Worm (Caenorhabditis elegans): ENCODE measurements around the gene idpp-11.
A peak's percentile ranks its signal among the peaks of the same experiment; 100 is the strongest.

Gene idpp-11

ce11 chrX:7798248-7799020, 43.9 kb upstream of the idpp-11 start, which contains the start of gene adm-4 (continued):
- TF ChIP-seq unc-98 (GFP tag; IDR thresholded peaks at IDR 0.05) = peak; percentile 49; the same call in 1 of the 2 replicates
- TF ChIP-seq tbx-2 (tag; optimal IDR thresholded peaks at IDR 0.05) = peak; percentile 64
- no peak for TF ChIP-seq efl-3 (GFP tag; optimal IDR thresholded peaks at IDR 0.05)
- no peak for TF ChIP-seq pag-3 (tag; optimal IDR thresholded peaks at IDR 0.05; ENCODE audit: borderline replicate concordance, insufficient read depth)
- peak; percentile 64 for TF ChIP-seq xbp-1 (tag; optimal IDR thresholded peaks at IDR 0.05)
- TF ChIP-seq lin-35 (GFP tag; optimal IDR thresholded peaks at IDR 0.05) = peak in 1 of 2 experiments; percentile 1
- TF ChIP-seq zag-1 (tag; optimal IDR thresholded peaks at IDR 0.05) = no peak
- no peak for TF ChIP-seq skn-1 (tag; optimal IDR thresholded peaks at IDR 0.05)
- TF ChIP-seq nhr-20 (tag; optimal IDR thresholded peaks at IDR 0.05) = peak; percentile 62
- TF ChIP-seq C16A3.4 (tag; optimal IDR thresholded peaks at IDR 0.05) = peak; percentile 8
- peak; percentile 36 for TF ChIP-seq elt-2 (tag; optimal IDR thresholded peaks at IDR 0.05)
- TF ChIP-seq hpl-2 (GFP tag; optimal IDR thresholded peaks at IDR 0.05) = no peak
- no peak for TF ChIP-seq nhr-237 (tag; optimal IDR thresholded peaks at IDR 0.05)
- no peak for TF ChIP-seq nhr-77 (tag; optimal IDR thresholded peaks at IDR 0.05)
- TF ChIP-seq lin-14 (GFP tag; optimal IDR thresholded peaks at IDR 0.05) = peak; percentile 61
- peak; percentile 24 to 28 for TF ChIP-seq efl-1 (optimal IDR thresholded peaks at IDR 0.05)
- peak; percentile 43 to 67 for TF ChIP-seq efl-1 (GFP tag; optimal IDR thresholded peaks at IDR 0.05 in 1 of 2)

- TF ChIP-seq lsy-2 (tag; optimal IDR thresholded peaks at IDR 0.05) = no peak
- TF ChIP-seq mab-9 (GFP tag; IDR thresholded peaks at IDR 0.05) = no peak
- no peak for TF ChIP-seq zip-4 (GFP tag; optimal IDR thresholded peaks at IDR 0.05)
- no peak for TF ChIP-seq tbx-2 (tag; optimal IDR thresholded peaks at IDR 0.05)
- no peak for TF ChIP-seq fkh-4 (tag; optimal IDR thresholded peaks at IDR 0.05; ENCODE audit: borderline replicate concordance)
- TF ChIP-seq fkh-10 (GFP tag; optimal IDR thresholded peaks at IDR 0.05) = no peak
These were observed 42.7 kb upstream of the idpp-11 start, which contains the start of gene gpx-7 for ce11 chrX:7799680-7800079. gpx-7 (minus strand) TSS chrX:7799780.

ce11 chrX:7800370-7800769, 42.0 kb upstream of the idpp-11 start:
- no peak for TF ChIP-seq unc-62 (GFP tag; optimal IDR thresholded peaks at IDR 0.05)
- no peak for TF ChIP-seq swsn-7 (tag; optimal IDR thresholded peaks at IDR 0.05)
- no peak for TF ChIP-seq nhr-47 (tag; optimal IDR thresholded peaks at IDR 0.05)
- TF ChIP-seq zip-4 (GFP tag; optimal IDR thresholded peaks at IDR 0.05) = no peak
- no peak for TF ChIP-seq nhr-11 (tag; optimal IDR thresholded peaks at IDR 0.05)

ce11 chrX:7808388-7808787, 34.0 kb upstream of the idpp-11 start:
- TF ChIP-seq mab-9 (GFP tag; IDR thresholded peaks at IDR 0.05) (no peak), mdl-1 (tag; optimal IDR thresholded peaks at IDR 0.05) (no peak), egl-13 (tag; optimal IDR thresholded peaks at IDR 0.05) (no peak), unc-130 (tag; optimal IDR thresholded peaks at IDR 0.05) (no peak), tbx-2 (tag; optimal IDR thresholded peaks at IDR 0.05) (no peak), nhr-71 (tag; optimal IDR thresholded peaks at IDR 0.05) (no peak), blmp-1 (tag; optimal IDR thresholded peaks at IDR 0.05) (peak; percentile 2)

ce11 chrX:7809352-7810196, 32.8 kb upstream of the idpp-11 start:
- TF ChIP-seq lin-13 (GFP tag; optimal IDR thresholded peaks at IDR 0.05) = no peak
- peak; percentile 55 for TF ChIP-seq nhr-20 (tag; optimal IDR thresholded peaks at IDR 0.05)
- TF ChIP-seq skn-1 (tag; optimal IDR thresholded peaks at IDR 0.05) = peak; percentile 2
- TF ChIP-seq irx-1 (tag; optimal IDR thresholded peaks at IDR 0.05) = peak; percentile 43
- TF ChIP-seq pqm-1 (tag; optimal IDR thresholded peaks at IDR 0.05) = no peak
- TF ChIP-seq fkh-8 (tag; optimal IDR thresholded peaks at IDR 0.05) = peak; percentile 42
- TF ChIP-seq sup-37 (GFP tag; optimal IDR thresholded peaks at IDR 0.05) = no peak
- TF ChIP-seq nhr-77 (tag; optimal IDR thresholded peaks at IDR 0.05) = no peak
- TF ChIP-seq F16B12.6 (tag; optimal IDR thresholded peaks at IDR 0.05) = peak; percentile 86
- peak; percentile 10 for TF ChIP-seq unc-130 (tag; optimal IDR thresholded peaks at IDR 0.05)
- TF ChIP-seq swsn-7 (tag; optimal IDR thresholded peaks at IDR 0.05) = peak; percentile 71
- peak; percentile 66 for TF ChIP-seq mep-1 (tag; optimal IDR thresholded peaks at IDR 0.05)
- peak; percentile 41 for TF ChIP-seq unc-86 (tag; optimal IDR thresholded peaks at IDR 0.05)
- no peak for TF ChIP-seq pax-3 (tag; optimal IDR thresholded peaks at IDR 0.05)
- peak; percentile 53 for TF ChIP-seq rnt-1 (tag; optimal IDR thresholded peaks at IDR 0.05)
- TF ChIP-seq ceh-88 (GFP tag; IDR thresholded peaks at IDR 0.05) = no peak
- no peak for TF ChIP-seq fos-1 (tag; optimal IDR thresholded peaks at IDR 0.05)
